Fruit fly (Drosophila melanogaster) whole organism: ENCODE measurements around the gene Fdx2.

Experiments
- CG8478 ChIP-seq: fragments of >200 bp; optimal IDR thresholded peaks from 2 replicates; lab custom pipeline; 2018; ENCODE audit warnings: inconsistent platforms
- Dll ChIP-seq: fragments of >200 bp; optimal IDR thresholded peaks from 2 replicates; lab custom pipeline; 2017
- EcR ChIP-seq, 2 experiments: fragments of >200 bp; optimal IDR thresholded peaks; 2 replicates each; lab custom pipeline; 2017; ENCODE audit warnings: missing biosample characterization in 2 of 2, missing genetic modification characterization in 2 of 2, missing genetic modification reagents in 2 of 2
- pan ChIP-seq: fragments of >200 bp; optimal IDR thresholded peaks from 2 replicates; lab custom pipeline; 2017
- psq ChIP-seq: fragments of >200 bp; optimal IDR thresholded peaks from 2 replicates; lab custom pipeline; 2017
- usp ChIP-seq: fragments of >200 bp; optimal IDR thresholded peaks from 2 replicates; lab custom pipeline; 2017; ENCODE audit warnings: missing biosample characterization, missing genetic modification characterization, mixed read lengths

The Fdx2 gene

dm6 chr3L:4293711-4294110 is 1.4 kb downstream of the Fdx2 start:
- TF ChIP-seq EcR (GFP tag; optimal IDR thresholded peaks at IDR 0.05; lab: Kevin White, UChicago) (no peak), usp (GFP tag; lab: Kevin White, UChicago) (no peak), psq (lab: Kevin White, UChicago) (no peak), CG8478 (lab: Kevin White, UChicago) (no peak), pan (lab: Kevin White, UChicago) (no peak), Dll (lab: Kevin White, UChicago) (no peak)

- TF ChIP-seq pan (lab: Kevin White, UChicago) (no peak), CG8478 (lab: Kevin White, UChicago) (no peak), psq (lab: Kevin White, UChicago) (no peak), Dll (lab: Kevin White, UChicago) (no peak), usp (GFP tag; lab: Kevin White, UChicago) (no peak), EcR (GFP tag; optimal IDR thresholded peaks at IDR 0.05; lab: Kevin White, UChicago) (no peak)
Observed at dm6 chr3L:4296760-4297159, 4.5 kb downstream of the Fdx2 start.

- no peak for TF ChIP-seq psq (lab: Kevin White, UChicago)
- no peak for TF ChIP-seq EcR (GFP tag; optimal IDR thresholded peaks at IDR 0.05; lab: Kevin White, UChicago)
- no peak for TF ChIP-seq usp (GFP tag; lab: Kevin White, UChicago)
Observed at dm6 chr3L:4302088-4302487, 9.8 kb downstream of the Fdx2 start.

- TF ChIP-seq pan (lab: Kevin White, UChicago): no peak
- no peak for TF ChIP-seq EcR (GFP tag; optimal IDR thresholded peaks at IDR 0.05; lab: Kevin White, UChicago)
- no peak for TF ChIP-seq Dll (lab: Kevin White, UChicago)
- TF ChIP-seq psq (lab: Kevin White, UChicago): no peak
- TF ChIP-seq CG8478 (lab: Kevin White, UChicago): no peak
- no peak for TF ChIP-seq usp (GFP tag; lab: Kevin White, UChicago)
Observed at dm6 chr3L:4304244-4304959, 12.1 kb downstream of the Fdx2 start.

- no peak for TF ChIP-seq pan (lab: Kevin White, UChicago)
Observed at dm6 chr3L:4307691-4308383, 15.6 kb downstream of the Fdx2 start, which contains the start of gene dyl. Gene dyl (minus strand): TSS chr3L:4307718.

- TF ChIP-seq pan (lab: Kevin White, UChicago) (no peak), CG8478 (lab: Kevin White, UChicago) (no peak), Dll (lab: Kevin White, UChicago) (no peak), usp (GFP tag; lab: Kevin White, UChicago) (no peak), psq (lab: Kevin White, UChicago) (no peak), EcR (GFP tag; optimal IDR thresholded peaks at IDR 0.05; lab: Kevin White, UChicago) (no peak)
Observed at dm6 chr3L:4310604-4311003, 18.3 kb downstream of the Fdx2 start.

dm6 chr3L:4313299-4313698 is 21.0 kb downstream of the Fdx2 start, which contains the start of gene Claspin:
Gene Claspin (plus strand): TSS chr3L:4313483.
- TF ChIP-seq usp (GFP tag; lab: Kevin White, UChicago) (no peak), Dll (lab: Kevin White, UChicago) (no peak), psq (lab: Kevin White, UChicago) (no peak), CG8478 (lab: Kevin White, UChicago) (no peak), pan (lab: Kevin White, UChicago) (no peak), EcR (GFP tag; optimal IDR thresholded peaks at IDR 0.05; lab: Kevin White, UChicago) (no peak)

- TF ChIP-seq EcR (GFP tag; optimal IDR thresholded peaks at IDR 0.05; lab: Kevin White, UChicago): no peak
- TF ChIP-seq pan (lab: Kevin White, UChicago): no peak
Observed at dm6 chr3L:4318677-4319580, 26.6 kb downstream of the Fdx2 start, which contains the start of gene PMP34. Gene PMP34 (plus strand): TSS chr3L:4318755.

dm6 chr3L:4322032-4322617 is 29.8 kb downstream of the Fdx2 start, which contains the start of gene CG15014:
Gene CG15014 (minus strand): TSS chr3L:4322259.
- TF ChIP-seq EcR (GFP tag; optimal IDR thresholded peaks at IDR 0.05; lab: Kevin White, UChicago) (no peak), pan (lab: Kevin White, UChicago) (no peak), CG8478 (lab: Kevin White, UChicago) (no peak), psq (lab: Kevin White, UChicago) (no peak), usp (GFP tag; lab: Kevin White, UChicago) (no peak), Dll (lab: Kevin White, UChicago) (no peak)

dm6 chr3L:4328048-4328447 is 35.8 kb downstream of the Fdx2 start:
- TF ChIP-seq Dll (lab: Kevin White, UChicago): no peak
- no peak for TF ChIP-seq psq (lab: Kevin White, UChicago)
- TF ChIP-seq CG8478 (lab: Kevin White, UChicago): no peak
- TF ChIP-seq usp (GFP tag; lab: Kevin White, UChicago): no peak
- TF ChIP-seq EcR (GFP tag; optimal IDR thresholded peaks at IDR 0.05; lab: Kevin White, UChicago): no peak
